Fruit fly (Drosophila melanogaster): ENCODE data around the gene Aplip1.

DNA sequence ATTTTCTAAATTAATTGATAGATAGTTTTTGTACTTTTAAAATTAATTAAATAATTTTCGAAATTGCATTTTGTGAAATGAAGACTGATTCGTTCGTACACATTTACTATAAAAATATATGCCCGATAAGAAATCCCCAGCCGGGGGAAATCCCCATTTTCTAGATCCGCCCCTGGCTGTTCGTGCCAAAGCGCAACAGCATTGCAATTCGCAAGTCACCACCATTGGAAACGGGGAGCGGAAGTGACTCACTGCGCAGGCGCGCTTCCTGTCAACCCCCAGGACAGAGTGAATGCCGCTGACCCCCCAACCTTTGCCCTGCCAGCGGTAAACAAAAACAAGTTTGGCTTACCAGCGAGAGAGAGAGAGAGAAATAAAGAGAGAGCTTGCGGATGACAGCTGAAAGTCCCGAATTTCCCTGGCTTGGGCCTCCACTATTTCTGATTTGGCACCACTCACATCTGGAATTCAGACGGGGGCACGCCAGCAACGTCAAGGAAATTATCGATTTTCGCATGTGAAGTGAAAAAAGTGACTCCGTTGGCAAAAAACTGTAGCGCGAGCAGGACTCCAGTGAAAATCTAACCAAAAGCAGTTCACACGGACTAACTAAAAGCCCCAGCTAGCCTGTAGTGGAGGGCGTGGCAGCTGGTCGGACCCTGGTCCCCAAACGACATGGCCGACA lies at the start of gene Aplip1:
- TF ChIP-seq insv (optimal IDR thresholded peaks at IDR 0.05) (no peak), Myc (optimal IDR thresholded peaks at IDR 0.05) (no peak), psq (optimal IDR thresholded peaks at IDR 0.05) (no peak), Sin3A (optimal IDR thresholded peaks at IDR 0.05) (no peak)

Data from Kc167 (cell line).